Worm (Caenorhabditis elegans) whole organism, late embryonic: Measurements from ENCODE around the gene sra-11.

Source experiments
- dmd-4 ChIP-seq: sonication (generic microtip); optimal IDR thresholded peaks from 2 replicates; lab custom pipeline; 2016; ENCODE audit warnings: borderline replicate concordance, missing genetic modification characterization, missing compliant biosample characterization
- madf-2 ChIP-seq: sonication (generic microtip); optimal IDR thresholded peaks from 2 replicates; lab custom pipeline; 2017; ENCODE audit warnings: missing genetic modification characterization, missing compliant biosample characterization
- rnt-1 ChIP-seq: sonication (generic microtip); optimal IDR thresholded peaks from 2 replicates; lab custom pipeline; 2016; ENCODE audit warnings: missing genetic modification characterization, missing compliant biosample characterization
- unc-42 ChIP-seq: sonication (generic microtip); optimal IDR thresholded peaks from 2 replicates; lab custom pipeline; 2016; ENCODE audit warnings: missing genotype, missing genetic modification characterization, missing compliant biosample characterization

DNA sequence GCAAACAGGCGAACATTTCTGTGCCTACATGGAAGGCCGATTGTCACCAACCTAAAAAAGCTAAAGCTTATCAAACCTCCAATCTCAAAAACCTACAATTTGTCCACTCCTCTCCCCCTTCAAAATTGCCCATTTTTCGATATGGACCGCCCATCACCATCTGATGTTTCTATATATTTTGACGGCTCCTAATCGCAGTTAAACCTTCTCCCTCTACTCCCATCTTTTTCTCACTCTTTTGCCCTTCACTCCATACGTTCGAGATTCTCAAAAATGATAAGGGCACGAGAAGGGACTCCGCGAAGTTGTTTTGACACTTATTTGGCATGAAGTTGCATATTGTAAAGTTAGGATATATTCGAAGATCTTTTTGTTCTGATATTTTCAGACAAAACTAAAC lies 49.0 kb upstream of the sra-11 start:
- TF ChIP-seq rnt-1 (tag; lab: Kevin White, UChicago) = no peak
- TF ChIP-seq unc-42 = no peak
- no peak for TF ChIP-seq madf-2
- TF ChIP-seq dmd-4 (tag; lab: Kevin White, UChicago) = no peak
